Fruit fly (Drosophila melanogaster) whole organism, prepupa: ENCODE measurements around the gene CG6048.

ENCODE experiments used
- CG10669 ChIP-seq: fragments of 200-800 bp; sonication (Bioruptor generic); optimal IDR thresholded peaks from 3 replicates; lab custom pipeline; 2018; ENCODE audit warnings: missing biosample characterization, mild to moderate bottlenecking, missing genetic modification characterization, moderate library complexity
- CG11294 ChIP-seq: fragments of 200-800 bp; sonication (Bioruptor generic); IDR thresholded peaks from 2 replicates; pipeline ENCODE4 v1.3.6; 2022; ENCODE audit warnings: missing biosample characterization, missing genetic modification characterization
- CG11762 ChIP-seq: fragments of 200-800 bp; sonication (Bioruptor generic); optimal IDR thresholded peaks from 3 replicates; lab custom pipeline; 2016; ENCODE audit warnings: missing biosample characterization, missing genetic modification characterization; ENCODE audit not compliant: insufficient read depth
- CG11902 ChIP-seq: fragments of 200-800 bp; sonication (Bioruptor generic); optimal IDR thresholded peaks from 3 replicates; lab custom pipeline; 2016; ENCODE audit warnings: missing biosample characterization, missing genetic modification characterization
- CG15336 ChIP-seq: fragments of 200-800 bp; sonication (Bioruptor generic); IDR thresholded peaks from 2 replicates; pipeline ENCODE4 v1.3.6; 2022; ENCODE audit warnings: missing biosample characterization, missing genetic modification characterization
- CG1621 ChIP-seq: fragments of 200-800 bp; sonication (Bioruptor generic); optimal IDR thresholded peaks from 3 replicates; lab custom pipeline; 2018; ENCODE audit warnings: missing biosample characterization, mild to moderate bottlenecking, missing genetic modification characterization
- CG16779 ChIP-seq: fragments of 200-800 bp; sonication (Bioruptor generic); optimal IDR thresholded peaks from 3 replicates; lab custom pipeline; 2017; ENCODE audit warnings: missing biosample characterization, mild to moderate bottlenecking, missing genetic modification characterization
- CG3032 ChIP-seq: fragments of 200-800 bp; optimal IDR thresholded peaks from 2 replicates; lab custom pipeline; 2019; ENCODE audit warnings: missing biosample characterization, mild to moderate bottlenecking, missing genetic modification characterization, moderate library complexity
- CG31627 ChIP-seq: fragments of 200-800 bp; sonication (Bioruptor generic); optimal IDR thresholded peaks from 3 replicates; lab custom pipeline; 2016; ENCODE audit warnings: missing biosample characterization, missing genetic modification characterization
- CG3919 ChIP-seq: fragments of 200-800 bp; sonication (Bioruptor generic); optimal IDR thresholded peaks from 3 replicates; lab custom pipeline; 2016; ENCODE audit warnings: missing biosample characterization, missing genetic modification characterization
- CG6163 ChIP-seq: fragments of 200-800 bp; sonication (Bioruptor generic); IDR thresholded peaks from 3 replicates; pipeline ENCODE4 v1.3.6; 2022; ENCODE audit warnings: missing biosample characterization, missing genetic modification characterization
- CG6276 ChIP-seq: fragments of 200-800 bp; sonication (Bioruptor generic); optimal IDR thresholded peaks from 2 replicates; lab custom pipeline; 2017; ENCODE audit warnings: missing biosample characterization, mild to moderate bottlenecking, missing genetic modification characterization
- CG6792 ChIP-seq: fragments of 200-800 bp; sonication (Bioruptor generic); optimal IDR thresholded peaks from 3 replicates; lab custom pipeline; 2016; ENCODE audit warnings: missing biosample characterization, missing genetic modification characterization
- CG6808 ChIP-seq: fragments of 200-800 bp; sonication (Bioruptor generic); optimal IDR thresholded peaks from 3 replicates; lab custom pipeline; 2017; ENCODE audit warnings: missing biosample characterization, missing genetic modification characterization, mild to moderate bottlenecking, moderate library complexity, missing genetic modification reagents
- CG7368 ChIP-seq: fragments of 200-800 bp; sonication (Bioruptor generic); optimal IDR thresholded peaks from 3 replicates; lab custom pipeline; 2016; ENCODE audit warnings: missing biosample characterization, missing genetic modification characterization
- CG8119 ChIP-seq: fragments of 200-800 bp; sonication (Bioruptor generic); IDR thresholded peaks from 3 replicates; pipeline ENCODE4 v1.3.6; 2022; ENCODE audit warnings: missing biosample characterization, missing genetic modification characterization
- CG8319 ChIP-seq: fragments of 200-800 bp; sonication (Bioruptor generic); optimal IDR thresholded peaks from 3 replicates; lab custom pipeline; 2016; ENCODE audit warnings: missing biosample characterization, missing genetic modification characterization
- Eip75B ChIP-seq: fragments of 200-800 bp; sonication (Bioruptor generic); optimal IDR thresholded peaks from 3 replicates; lab custom pipeline; 2016; ENCODE audit warnings: missing biosample characterization, missing genetic modification characterization
- Eip93F ChIP-seq: fragments of 200-800 bp; sonication (Bioruptor generic); optimal IDR thresholded peaks from 2 replicates; lab custom pipeline; 2016; ENCODE audit warnings: missing biosample characterization, mild to moderate bottlenecking, missing genetic modification characterization
- Ets21C ChIP-seq: fragments of 200-800 bp; sonication (Bioruptor generic); optimal IDR thresholded peaks from 3 replicates; lab custom pipeline; 2016; ENCODE audit warnings: missing biosample characterization, missing genetic modification characterization
- Ets96B ChIP-seq: fragments of 200-800 bp; optimal IDR thresholded peaks from 2 replicates; lab custom pipeline; 2019; ENCODE audit warnings: missing biosample characterization, mild to moderate bottlenecking, missing genetic modification characterization, moderate library complexity
- Gug ChIP-seq: fragments of 200-800 bp; sonication (Bioruptor generic); IDR thresholded peaks from 2 replicates; pipeline ENCODE4 v1.3.6; 2022; ENCODE audit warnings: missing biosample characterization, missing genetic modification characterization
- Hr39 ChIP-seq: fragments of 200-800 bp; sonication (Bioruptor generic); optimal IDR thresholded peaks from 2 replicates; lab custom pipeline; 2016; ENCODE audit warnings: missing biosample characterization, missing genetic modification characterization
- Hr4 ChIP-seq: fragments of 200-800 bp; sonication (Bioruptor generic); optimal IDR thresholded peaks from 3 replicates; lab custom pipeline; 2016; ENCODE audit warnings: missing biosample characterization, missing genetic modification characterization
- Lpt ChIP-seq: fragments of 200-800 bp; sonication (Bioruptor generic); optimal IDR thresholded peaks from 3 replicates; lab custom pipeline; 2016; ENCODE audit warnings: missing biosample characterization, missing genetic modification characterization
- Met ChIP-seq: fragments of 200-800 bp; sonication (Bioruptor generic); optimal IDR thresholded peaks from 3 replicates; lab custom pipeline; 2016; ENCODE audit warnings: missing biosample characterization, missing genetic modification characterization
- OdsH ChIP-seq: fragments of 200-800 bp; sonication (Bioruptor generic); optimal IDR thresholded peaks from 3 replicates; lab custom pipeline; 2016; ENCODE audit warnings: missing biosample characterization, missing genetic modification characterization
- Smox ChIP-seq: fragments of 200-800 bp; sonication (Bioruptor generic); optimal IDR thresholded peaks from 3 replicates; lab custom pipeline; 2016; ENCODE audit warnings: missing biosample characterization, missing genetic modification characterization
- Sox102F ChIP-seq: fragments of 200-800 bp; sonication (Bioruptor generic); optimal IDR thresholded peaks from 2 replicates; lab custom pipeline; 2016; ENCODE audit warnings: missing biosample characterization, mild to moderate bottlenecking, missing genetic modification characterization
- Sox14 ChIP-seq: fragments of 200-800 bp; sonication (Bioruptor generic); optimal IDR thresholded peaks from 3 replicates; lab custom pipeline; 2016; ENCODE audit warnings: missing biosample characterization, missing genetic modification characterization
- Sox15 ChIP-seq: fragments of 200-800 bp; sonication (Bioruptor generic); optimal IDR thresholded peaks from 3 replicates; lab custom pipeline; 2016; ENCODE audit warnings: missing biosample characterization, missing genetic modification characterization
- achi ChIP-seq: fragments of 200-800 bp; sonication (Bioruptor generic); optimal IDR thresholded peaks from 3 replicates; lab custom pipeline; 2016; ENCODE audit warnings: missing biosample characterization, missing genetic modification characterization
- cyc ChIP-seq: fragments of 200-800 bp; sonication (Bioruptor generic); optimal IDR thresholded peaks from 3 replicates; lab custom pipeline; 2016; ENCODE audit warnings: missing biosample characterization, missing genetic modification characterization
- dac ChIP-seq: fragments of 200-800 bp; sonication (Bioruptor generic); optimal IDR thresholded peaks from 2 replicates; lab custom pipeline; 2017; ENCODE audit warnings: missing biosample characterization, mild to moderate bottlenecking, missing genetic modification characterization
- eg ChIP-seq: fragments of 200-800 bp; sonication (Bioruptor generic); IDR thresholded peaks from 3 replicates; pipeline ENCODE4 v1.3.6; 2022; ENCODE audit warnings: missing biosample characterization, missing genetic modification characterization
- esn ChIP-seq: fragments of 200-800 bp; sonication (Bioruptor generic); optimal IDR thresholded peaks from 2 replicates; lab custom pipeline; 2016; ENCODE audit warnings: missing biosample characterization, mild to moderate bottlenecking, missing genetic modification characterization, moderate library complexity
- fd59A ChIP-seq: fragments of 200-800 bp; sonication (Bioruptor generic); optimal IDR thresholded peaks from 2 replicates; lab custom pipeline; 2017; ENCODE audit warnings: missing biosample characterization, mild to moderate bottlenecking, missing genetic modification characterization, missing genetic modification reagents
- fd85E ChIP-seq: fragments of 200-800 bp; sonication (Bioruptor generic); optimal IDR thresholded peaks from 3 replicates; lab custom pipeline; 2016; ENCODE audit warnings: missing biosample characterization, missing genetic modification characterization
- lz ChIP-seq: fragments of 200-800 bp; sonication (Bioruptor generic); optimal IDR thresholded peaks from 3 replicates; lab custom pipeline; 2016; ENCODE audit warnings: missing biosample characterization, missing genetic modification characterization
- net ChIP-seq: fragments of 200-800 bp; sonication (Bioruptor generic); optimal IDR thresholded peaks from 3 replicates; lab custom pipeline; 2016; ENCODE audit warnings: missing biosample characterization, missing genetic modification characterization
- pdm3 ChIP-seq: fragments of 200-800 bp; sonication (Bioruptor generic); optimal IDR thresholded peaks from 3 replicates; lab custom pipeline; 2016; ENCODE audit warnings: missing biosample characterization, missing genetic modification characterization
- salr ChIP-seq, 2 experiments: fragments of 200-800 bp; sonication (Bioruptor generic); optimal IDR thresholded peaks; 3 replicates each; lab custom pipeline; 2016 to 2018; ENCODE audit warnings: missing biosample characterization in 2 of 2, missing genetic modification characterization in 2 of 2, mild to moderate bottlenecking in 1 of 2
- spab ChIP-seq: fragments of 200-800 bp; sonication (Bioruptor generic); optimal IDR thresholded peaks from 2 replicates; lab custom pipeline; 2017; ENCODE audit warnings: missing biosample characterization, mild to moderate bottlenecking, missing genetic modification characterization, missing genetic modification reagents
- ss ChIP-seq, 2 experiments: fragments of 200-800 bp; sonication (Bioruptor generic); optimal IDR thresholded peaks; 2 replicates in 1 of 2; 3 replicates in 1 of 2; lab custom pipeline; 2017 to 2018; ENCODE audit warnings: mild to moderate bottlenecking in 2 of 2, missing biosample characterization in 2 of 2, missing genetic modification characterization in 2 of 2, moderate library complexity in 1 of 2
- svp ChIP-seq: fragments of 200-800 bp; sonication (Bioruptor generic); peaks from one replicate; lab custom pipeline; 2016; ENCODE audit warnings: missing biosample characterization, missing genetic modification characterization
- topi ChIP-seq: fragments of 200-800 bp; sonication (Bioruptor generic); optimal IDR thresholded peaks from 3 replicates; lab custom pipeline; 2016; ENCODE audit warnings: missing biosample characterization, missing genetic modification characterization
- vri ChIP-seq: fragments of 200-800 bp; sonication (Bioruptor generic); optimal IDR thresholded peaks from 3 replicates; lab custom pipeline; 2016; ENCODE audit warnings: missing biosample characterization, mild to moderate bottlenecking, missing genetic modification characterization

The CG6048 gene

DNA sequence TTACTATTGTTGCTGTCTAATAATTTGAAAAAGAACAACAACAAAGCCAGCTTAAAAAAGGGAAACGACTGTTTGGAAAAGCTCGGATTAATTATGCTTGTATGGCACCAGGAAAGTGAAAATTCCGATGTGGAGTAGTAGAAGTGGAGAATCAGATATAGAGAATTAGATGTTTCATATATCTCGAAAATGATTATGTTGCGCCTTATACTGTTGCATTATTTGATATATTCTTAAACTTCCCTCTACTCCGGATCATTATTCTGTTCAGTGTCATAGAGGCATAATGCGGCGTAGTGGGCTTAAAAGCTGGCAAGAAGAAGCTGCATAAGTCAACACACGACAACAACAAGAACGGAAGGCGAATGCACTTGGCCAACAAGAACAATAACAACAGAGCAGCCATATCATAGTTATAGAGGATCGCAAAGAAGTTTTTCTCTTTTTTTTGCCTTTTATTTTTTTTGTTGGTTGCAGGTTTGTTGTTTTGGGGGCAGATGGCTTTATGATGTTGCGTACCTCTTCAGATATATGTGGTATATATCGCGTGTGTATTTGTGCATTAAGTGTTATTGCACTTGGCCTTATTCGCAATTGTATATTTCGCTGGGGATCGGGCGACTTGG lies 26.5 kb upstream of the CG6048 start (continued):
- TF ChIP-seq Eip75B (GFP tag; lab: Kevin White, UChicago) (peak; percentile 77), dac (peak; percentile 24), ss (GFP tag; optimal IDR thresholded peaks at IDR 0.05; lab: Kevin White, UChicago) (peak; percentile 72 to 74), fd59A (GFP tag; lab: Kevin White, UChicago) (peak; percentile 62), CG6276 (peak; percentile 86), Smox (GFP tag; lab: Kevin White, UChicago) (peak; percentile 33), CG11294 (GFP tag; lab: Robert Waterston, UW) (peak; percentile 70), Sox14 (GFP tag; lab: Kevin White, UChicago) (peak; percentile 67), CG6808 (peak; percentile 83), salr (GFP tag; optimal IDR thresholded peaks at IDR 0.05; lab: Kevin White, UChicago) (peak; percentile 27 to 66), Ets96B (tag; lab: Kevin White, UChicago) (peak; percentile 87), OdsH (GFP tag; lab: Kevin White, UChicago) (peak; percentile 52), vri (no peak), Lpt (GFP tag; lab: Kevin White, UChicago) (peak; percentile 29), CG11762 (GFP tag; lab: Kevin White, UChicago) (peak; percentile 60), net (GFP tag; lab: Kevin White, UChicago) (peak; percentile 60)

DNA sequence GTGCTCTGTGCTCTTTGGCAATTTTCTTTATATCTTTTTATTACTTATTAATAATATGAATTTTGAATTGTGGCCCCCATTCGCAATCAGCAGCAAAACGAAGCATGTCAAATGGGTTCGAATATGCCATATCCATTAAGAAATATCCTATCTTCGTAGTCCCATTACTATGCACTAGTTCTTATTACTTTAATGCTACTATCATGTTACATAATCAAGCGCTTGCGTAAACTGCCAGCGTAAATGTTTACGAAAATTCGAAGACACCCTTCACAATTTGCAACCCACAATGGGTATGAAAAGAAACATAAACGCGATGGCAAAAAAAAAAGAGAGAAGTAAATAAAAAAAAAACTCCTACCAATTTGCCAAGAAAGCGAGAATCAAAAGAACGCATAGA lies 25.6 kb upstream of the CG6048 start:
- peak; percentile 65 for TF ChIP-seq eg (GFP tag; lab: Robert Waterston, UW)
- peak; percentile 80 for TF ChIP-seq OdsH (GFP tag; lab: Kevin White, UChicago)
- peak; percentile 74 for TF ChIP-seq achi (GFP tag; lab: Kevin White, UChicago)
- TF ChIP-seq vri: peak; percentile 32
- peak; percentile 46 for TF ChIP-seq lz (GFP tag; lab: Kevin White, UChicago)
- TF ChIP-seq CG3919 (GFP tag; lab: Kevin White, UChicago): peak; percentile 73
- peak; percentile 72 for TF ChIP-seq Hr39 (GFP tag; lab: Kevin White, UChicago)
- peak; percentile 63 for TF ChIP-seq svp (GFP tag; lab: Kevin White, UChicago)
- peak; percentile 65 to 68 for TF ChIP-seq salr (GFP tag; optimal IDR thresholded peaks at IDR 0.05; lab: Kevin White, UChicago)
- peak; percentile 81 for TF ChIP-seq CG15336 (GFP tag; lab: Robert Waterston, UW)
- TF ChIP-seq Sox14 (GFP tag; lab: Kevin White, UChicago): peak; percentile 68
- TF ChIP-seq topi (GFP tag; lab: Kevin White, UChicago): peak; percentile 65
- peak; percentile 52 for TF ChIP-seq cyc (GFP tag; lab: Kevin White, UChicago)
- no peak for TF ChIP-seq Eip93F (GFP tag; lab: Kevin White, UChicago)
- TF ChIP-seq Gug (GFP tag; lab: Robert Waterston, UW): peak; percentile 46
- TF ChIP-seq ss (GFP tag; optimal IDR thresholded peaks at IDR 0.05; lab: Kevin White, UChicago): no peak
- peak; percentile 47 for TF ChIP-seq CG8319 (GFP tag; lab: Kevin White, UChicago)
- TF ChIP-seq CG6163 (GFP tag; lab: Robert Waterston, UW): peak; percentile 80
- peak; percentile 50 for TF ChIP-seq Sox102F (GFP tag; lab: Kevin White, UChicago)
- no peak for TF ChIP-seq fd85E (GFP tag; lab: Kevin White, UChicago)
- TF ChIP-seq Eip75B (GFP tag; lab: Kevin White, UChicago): peak; percentile 10
- peak; percentile 75 for TF ChIP-seq CG8119 (GFP tag; lab: Robert Waterston, UW)
- TF ChIP-seq CG7368: peak; percentile 65
- peak; percentile 41 for TF ChIP-seq CG11762 (GFP tag; lab: Kevin White, UChicago)
- peak; percentile 85 for TF ChIP-seq pdm3
- TF ChIP-seq CG11294 (GFP tag; lab: Robert Waterston, UW): no peak
- peak; percentile 67 for TF ChIP-seq CG10669 (GFP tag; lab: Kevin White, UChicago)
- TF ChIP-seq CG1621 (tag; lab: Kevin White, UChicago): peak; percentile 55
- TF ChIP-seq CG3032 (tag; lab: Kevin White, UChicago): peak; percentile 60
- peak; percentile 67 for TF ChIP-seq Met
- TF ChIP-seq CG11902: peak; percentile 38
- peak; percentile 54 for TF ChIP-seq Hr4 (GFP tag; lab: Kevin White, UChicago)
- TF ChIP-seq CG6808: peak; percentile 3
- no peak for TF ChIP-seq CG16779 (tag; lab: Kevin White, UChicago)
- TF ChIP-seq net (GFP tag; lab: Kevin White, UChicago): peak; percentile 63
- peak; percentile 63 for TF ChIP-seq esn
- peak; percentile 59 for TF ChIP-seq CG31627
- peak; percentile 58 for TF ChIP-seq Lpt (GFP tag; lab: Kevin White, UChicago)
- TF ChIP-seq spab (GFP tag; lab: Kevin White, UChicago): peak; percentile 53
- peak; percentile 34 for TF ChIP-seq Ets21C (GFP tag; lab: Kevin White, UChicago)
- peak; percentile 50 for TF ChIP-seq Sox15 (GFP tag; lab: Kevin White, UChicago)
- peak; percentile 68 for TF ChIP-seq Ets96B (tag; lab: Kevin White, UChicago)
- peak; percentile 74 for TF ChIP-seq CG6792 (GFP tag; lab: Kevin White, UChicago)
- TF ChIP-seq CG6276: peak; percentile 54
